Worm (Caenorhabditis elegans) whole organism, L4 larva: ENCODE results near the gene sra-2.
A peak's percentile ranks its signal among the peaks of the same experiment; 100 is the strongest.

Experiments
- F10B5.3 ChIP-seq: sonication (generic microtip); optimal IDR thresholded peaks from 2 replicates; lab custom pipeline; 2016; ENCODE audit warnings: mild to moderate bottlenecking, missing genetic modification characterization, missing compliant biosample characterization
- F44E2.7 ChIP-seq: fragments of 200-800 bp; sonication (Bioruptor generic); IDR thresholded peaks from 2 replicates; pipeline ENCODE4 v2.1.2; 2022; ENCODE audit warnings: missing genetic modification characterization, missing compliant biosample characterization
- Y75B8A.6 ChIP-seq: fragments of 200-800 bp; sonication (Bioruptor generic); IDR thresholded peaks from 2 replicates; pipeline ENCODE4 v1.3.6; 2022; ENCODE audit warnings: missing genetic modification reagents, missing genetic modification characterization, missing compliant biosample characterization
- aly-2 ChIP-seq: sonication (generic microtip); optimal IDR thresholded peaks from 2 replicates; lab custom pipeline; 2018; ENCODE audit warnings: missing biosample characterization, missing genetic modification characterization
- ceh-44 ChIP-seq: fragments of 200-800 bp; sonication (Bioruptor generic); IDR thresholded peaks from 2 replicates; pipeline ENCODE4 v1.3.6; 2022; ENCODE audit warnings: missing genetic modification reagents, missing genetic modification characterization, missing compliant biosample characterization
- cey-2 ChIP-seq: sonication (generic microtip); optimal IDR thresholded peaks from 3 replicates; lab custom pipeline; 2017; ENCODE audit warnings: missing genetic modification characterization, mild to moderate bottlenecking, missing compliant biosample characterization, antibody characterized with exemption, borderline replicate concordance; ENCODE audit not compliant: insufficient read depth
- daf-16 ChIP-seq, 3 experiments: sonication (generic microtip); optimal IDR thresholded peaks; 2 replicates each; lab custom pipeline; 2016 to 2017; ENCODE audit warnings: missing genetic modification characterization in 3 of 3, missing genetic modification reagents in 3 of 3, mild to moderate bottlenecking in 2 of 3, missing compliant biosample characterization in 2 of 3, missing biosample characterization in 1 of 3, moderate library complexity in 1 of 3
- duxl-1 ChIP-seq: sonication (generic microtip); optimal IDR thresholded peaks from 2 replicates; lab custom pipeline; 2016; ENCODE audit warnings: mild to moderate bottlenecking, missing genetic modification characterization, moderate library complexity, missing compliant biosample characterization; ENCODE audit not compliant: poor library complexity
- egl-43 ChIP-seq: fragments of 200-800 bp; sonication (Bioruptor generic); IDR thresholded peaks from 2 replicates; pipeline ENCODE4 v1.3.6; 2022; ENCODE audit warnings: missing genetic modification reagents, missing genetic modification characterization, missing compliant biosample characterization
- hlh-11 ChIP-seq: fragments of 200-800 bp; sonication (Bioruptor generic); optimal IDR thresholded peaks from 2 replicates; lab custom pipeline; 2018; ENCODE audit warnings: mild to moderate bottlenecking, missing genetic modification characterization, missing compliant biosample characterization
- hlh-30 ChIP-seq: sonication (generic microtip); optimal IDR thresholded peaks from 2 replicates; lab custom pipeline; 2017; ENCODE audit warnings: antibody characterized with exemption, mild to moderate bottlenecking, missing genetic modification characterization, missing compliant biosample characterization; ENCODE audit not compliant: insufficient read depth
- lin-15B ChIP-seq: fragments of 150-350 bp; sonication (generic microtip); optimal IDR thresholded peaks from 3 replicates; lab custom pipeline; 2014; ENCODE audit warnings: missing biosample characterization, missing genetic modification characterization
- lin-38 ChIP-seq: fragments of 200-800 bp; sonication (Bioruptor generic); IDR thresholded peaks from 2 replicates; pipeline ENCODE4 v1.3.6; 2022; ENCODE audit warnings: missing genetic modification reagents, missing genetic modification characterization, missing compliant biosample characterization
- lir-3 ChIP-seq: sonication (generic microtip); optimal IDR thresholded peaks from 2 replicates; lab custom pipeline; 2016; ENCODE audit warnings: mild to moderate bottlenecking, missing genetic modification characterization, missing compliant biosample characterization
- lsy-2 ChIP-seq, 2 experiments: fragments of 150-350 bp in 1 of 2; sonication (generic microtip) in 1 of 2; optimal IDR thresholded peaks; 2 replicates each; lab custom pipeline; 2014 to 2017; ENCODE audit warnings: missing biosample characterization in 2 of 2, missing genetic modification characterization in 2 of 2
- madf-5 ChIP-seq, 2 experiments: fragments of 200-800 bp; sonication (Bioruptor generic); IDR thresholded peaks; 2 replicates each; pipeline ENCODE4 v1.3.6; 2022; ENCODE audit warnings: missing compliant biosample characterization in 2 of 2, missing genetic modification characterization in 2 of 2
- mdl-1 ChIP-seq, 2 experiments: fragments of 150-350 bp in 1 of 2; sonication (generic microtip) in 1 of 2; optimal IDR thresholded peaks; 2 replicates each; lab custom pipeline; 2014 to 2017; ENCODE audit warnings: missing biosample characterization in 2 of 2, missing genetic modification characterization in 2 of 2
- mes-2 ChIP-seq: sonication (generic microtip); optimal IDR thresholded peaks from 2 replicates; lab custom pipeline; 2016; ENCODE audit warnings: missing genotype, mild to moderate bottlenecking, missing genetic modification characterization, missing compliant biosample characterization; ENCODE audit not compliant: poor library complexity, severe bottlenecking
- mxl-2 ChIP-seq: fragments of 200-800 bp; sonication (Bioruptor generic); conservative IDR thresholded peaks from 2 replicates; pipeline ENCODE4 v1.3.6; 2022; ENCODE audit warnings: missing genetic modification reagents, missing genetic modification characterization, missing compliant biosample characterization
- mxl-3 ChIP-seq: fragments of 200-800 bp; sonication (Bioruptor generic); optimal IDR thresholded peaks from 2 replicates; lab custom pipeline; 2018; ENCODE audit warnings: mild to moderate bottlenecking, missing genetic modification characterization, missing compliant biosample characterization
- nhr-25 ChIP-seq: sonication (generic microtip); optimal IDR thresholded peaks from 2 replicates; lab custom pipeline; 2017; ENCODE audit warnings: missing genetic modification characterization, mild to moderate bottlenecking, missing compliant biosample characterization, antibody characterized with exemption, moderate library complexity, borderline replicate concordance; ENCODE audit not compliant: insufficient read depth
- nhr-28 ChIP-seq: fragments of 150-350 bp; optimal IDR thresholded peaks from 2 replicates; lab custom pipeline; 2014; ENCODE audit warnings: missing biosample characterization, missing genetic modification characterization
- pha-4 ChIP-seq, 2 experiments: fragments of 150-350 bp in 1 of 2; fragments of 200-800 bp in 1 of 2; sonication (Bioruptor generic) in 1 of 2; IDR thresholded peaks in 1 of 2; optimal IDR thresholded peaks in 1 of 2; 2 replicates each; pipeline versions ENCODE4 v1.3.6 to Lab custom; 2014 to 2022; ENCODE audit warnings: missing genetic modification characterization in 2 of 2, missing genetic modification reagents in 2 of 2, missing biosample characterization in 1 of 2, missing compliant biosample characterization in 1 of 2
- php-3 ChIP-seq: fragments of 200-800 bp; sonication (Bioruptor generic); IDR thresholded peaks from 2 replicates; pipeline ENCODE4 v1.3.6; 2022; ENCODE audit warnings: missing genetic modification reagents, missing genetic modification characterization, missing compliant biosample characterization
- rbr-2 ChIP-seq: sonication (generic microtip); optimal IDR thresholded peaks from 2 replicates; lab custom pipeline; 2016; ENCODE audit warnings: missing genotype, missing genetic modification characterization, missing compliant biosample characterization
- saeg-2 ChIP-seq: fragments of 200-800 bp; sonication (Bioruptor generic); IDR thresholded peaks from 2 replicates; pipeline ENCODE4 v1.3.6; 2022; ENCODE audit warnings: missing genetic modification reagents, missing genetic modification characterization, missing compliant biosample characterization
- unc-130 ChIP-seq: sonication (generic microtip); optimal IDR thresholded peaks from 2 replicates; lab custom pipeline; 2016; ENCODE audit warnings: missing genetic modification reagents, missing genetic modification characterization, missing compliant biosample characterization
- unc-62 ChIP-seq, 3 experiments: fragments of 150-350 bp in 1 of 3; sonication (generic microtip); optimal IDR thresholded peaks in 2 of 3; peaks in 1 of 3; 1 replicate in 1 of 3; 2 replicates in 2 of 3; lab custom pipeline; 2014 to 2017; ENCODE audit warnings: missing biosample characterization in 3 of 3, missing genetic modification characterization in 3 of 3, missing genetic modification reagents in 3 of 3, missing genotype in 1 of 3
- zip-11 ChIP-seq: fragments of 200-800 bp; sonication (Bioruptor generic); IDR thresholded peaks from 2 replicates; pipeline ENCODE4 v1.3.6; 2022; ENCODE audit warnings: missing genetic modification characterization, missing compliant biosample characterization
- ztf-7 ChIP-seq: fragments of 150-350 bp; optimal IDR thresholded peaks from 2 replicates; lab custom pipeline; 2014; ENCODE audit warnings: missing biosample characterization, missing genetic modification characterization

sra-2 gene

DNA sequence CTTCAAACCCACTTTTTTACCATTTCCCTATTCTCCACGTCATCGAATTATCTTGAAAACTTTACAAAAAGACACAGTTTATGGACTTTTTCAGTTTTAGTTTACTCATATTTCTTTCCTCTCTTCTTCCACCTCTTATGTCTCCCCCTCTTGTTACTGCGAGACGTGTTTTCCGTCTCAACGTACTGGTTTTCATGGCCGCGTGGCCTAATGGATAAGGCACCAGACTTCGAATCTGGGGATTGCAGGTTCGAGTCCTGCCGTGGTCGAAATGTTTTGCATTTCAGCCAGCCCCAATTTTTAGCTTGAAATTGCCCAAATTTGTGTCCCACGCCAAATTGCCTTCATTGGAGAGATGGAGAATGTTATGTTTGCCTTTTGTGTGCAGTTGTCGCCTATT lies 37.5 kb downstream of the sra-2 start (continued):
- peak; percentile 91 to 93 for TF ChIP-seq madf-5 (GFP tag; IDR thresholded peaks at IDR 0.05; lab: Robert Waterston, UW)
- no peak for TF ChIP-seq F10B5.3 (tag; lab: Kevin White, UChicago)
- peak; percentile 69; the same call in 1 of the 2 replicates for TF ChIP-seq php-3 (GFP tag; lab: Robert Waterston, UW)
- peak; percentile 88; the same call in 1 of the 2 replicates for TF ChIP-seq pha-4 (GFP tag; IDR thresholded peaks at IDR 0.05; lab: Robert Waterston, UW)
- no peak for TF ChIP-seq pha-4 (tag; optimal IDR thresholded peaks at IDR 0.05; lab: Kevin White, UChicago)
- peak in 1 of 2 experiments; percentile 29 for TF ChIP-seq lsy-2 (tag; optimal IDR thresholded peaks at IDR 0.05; lab: Kevin White, UChicago)
- no peak for TF ChIP-seq lir-3
- TF ChIP-seq ceh-44 (GFP tag; lab: Robert Waterston, UW), result 0 out of 2 replicates have a peak, but pooled peaks have one; percentile 46
- TF ChIP-seq daf-16 (GFP tag; optimal IDR thresholded peaks at IDR 0.05; lab: Kevin White, UChicago), result peak in 1 of 2 experiments; percentile 79
- TF ChIP-seq daf-16 (tag; optimal IDR thresholded peaks at IDR 0.05; lab: Kevin White, UChicago), result peak; percentile 45
- no peak for TF ChIP-seq cey-2 (tag; lab: Kevin White, UChicago)
- TF ChIP-seq lin-38 (GFP tag; lab: Robert Waterston, UW), result peak; percentile 74
- TF ChIP-seq zip-11 (GFP tag; lab: Robert Waterston, UW), result 0 out of 2 replicates have a peak, but pooled peaks have one; percentile 42
- peak; percentile 72; the same call in 1 of the 2 replicates for TF ChIP-seq Y75B8A.6 (GFP tag; lab: Robert Waterston, UW)
- peak; percentile 29 for TF ChIP-seq ztf-7
- TF ChIP-seq mes-2 (tag; lab: Kevin White, UChicago), result peak; percentile 73
- TF ChIP-seq hlh-11 (tag; lab: Kevin White, UChicago), result peak; percentile 72

DNA sequence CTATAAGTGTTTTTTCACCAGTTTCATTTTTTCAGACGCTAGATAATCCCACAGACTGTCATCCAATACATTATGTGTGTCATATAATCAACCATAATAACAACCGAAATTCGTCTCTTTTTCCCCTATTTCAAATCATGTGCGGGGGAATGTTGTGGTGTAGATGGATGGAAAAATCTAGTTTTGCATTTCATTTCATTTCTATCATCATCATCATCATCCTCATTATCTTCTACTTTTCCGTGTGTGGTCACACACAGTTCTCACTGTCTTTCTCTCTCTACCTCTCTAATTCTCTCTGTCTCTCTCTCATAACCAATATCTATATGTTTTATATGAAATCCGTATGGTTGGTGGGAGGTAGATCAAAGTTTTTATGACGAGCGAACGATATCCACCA lies 44.8 kb downstream of the sra-2 start:
- peak; percentile 41 for TF ChIP-seq nhr-28 (tag; lab: Kevin White, UChicago)
- TF ChIP-seq mdl-1 (tag; optimal IDR thresholded peaks at IDR 0.05; lab: Kevin White, UChicago), result peak in 1 of 2 experiments; percentile 8
- no peak for TF ChIP-seq nhr-25 (tag; lab: Kevin White, UChicago)
- peak in 1 of 2 experiments; percentile 90 for TF ChIP-seq unc-62 (GFP tag; optimal IDR thresholded peaks at IDR 0.05 in 1 of 2; lab: Kevin White, UChicago)
- no peak for TF ChIP-seq unc-62 (tag; optimal IDR thresholded peaks at IDR 0.05; lab: Kevin White, UChicago)
- TF ChIP-seq mxl-3 (GFP tag; lab: Kevin White, UChicago), result peak; percentile 42
- TF ChIP-seq ceh-44 (GFP tag; lab: Robert Waterston, UW), result no peak
- TF ChIP-seq hlh-30 (tag; lab: Kevin White, UChicago), result peak; percentile 59

DNA sequence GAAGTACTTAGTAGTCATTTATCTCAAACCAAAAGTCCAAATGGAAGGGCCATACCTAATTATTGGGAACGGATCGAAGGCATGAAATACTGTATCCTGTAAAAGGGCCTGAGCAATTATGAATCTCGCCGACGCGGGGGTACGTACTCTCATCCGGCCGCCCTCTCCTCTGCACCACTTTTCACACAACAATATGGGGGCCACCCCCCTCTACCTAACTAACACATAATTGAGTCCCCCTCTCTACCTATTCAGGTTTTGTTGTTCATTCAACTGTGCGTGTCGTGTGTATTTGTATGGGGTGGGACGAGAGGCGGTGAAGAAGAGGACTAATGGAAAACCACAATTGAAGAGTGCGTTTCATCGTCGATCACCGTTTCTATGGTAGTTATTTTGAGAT lies 45.8 kb downstream of the sra-2 start:
- TF ChIP-seq ztf-7, result no peak
- TF ChIP-seq mes-2 (tag; lab: Kevin White, UChicago), result peak; percentile 15
- peak in 1 of 2 experiments; percentile 60 for TF ChIP-seq unc-62 (GFP tag; optimal IDR thresholded peaks at IDR 0.05 in 1 of 2; lab: Kevin White, UChicago)
- no peak for TF ChIP-seq unc-62 (tag; optimal IDR thresholded peaks at IDR 0.05; lab: Kevin White, UChicago)
- 0 out of 2 replicates have a peak, but pooled peaks have one; percentile 43 for TF ChIP-seq F44E2.7 (GFP tag; lab: Robert Waterston, UW)
- 0 out of 2 replicates have a peak, but pooled peaks have one; percentile 58 for TF ChIP-seq egl-43 (GFP tag; lab: Robert Waterston, UW)
- peak; percentile 1 for TF ChIP-seq rbr-2 (tag; lab: Kevin White, UChicago)

DNA sequence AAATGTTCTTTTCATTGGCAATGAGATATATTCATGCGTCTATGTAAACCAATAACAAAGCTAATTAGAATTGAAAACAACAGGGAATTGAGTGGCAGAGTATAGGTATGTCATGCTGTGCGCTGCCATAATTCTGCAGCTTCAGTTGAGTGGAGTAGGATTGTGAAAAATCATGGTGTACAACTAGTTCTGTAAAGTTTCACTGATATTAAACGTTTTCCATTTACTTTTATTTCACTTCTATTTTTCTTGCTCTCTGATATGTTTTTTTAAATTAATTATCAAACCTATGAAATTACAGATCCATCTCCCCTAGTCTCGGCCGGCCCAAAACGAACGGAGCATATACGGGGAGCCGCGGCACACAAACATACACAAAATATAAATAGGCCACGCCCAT lies 47.1 kb downstream of the sra-2 start, which contains the start of gene exc-7:
Gene exc-7, plus strand, starts transcription at position 301 of the 400 bp plus-strand sequence.
- TF ChIP-seq aly-2 (no peak), saeg-2 (GFP tag; lab: Robert Waterston, UW) (no peak), daf-16 (GFP tag; optimal IDR thresholded peaks at IDR 0.05; lab: Kevin White, UChicago) (no peak), daf-16 (tag; optimal IDR thresholded peaks at IDR 0.05; lab: Kevin White, UChicago) (no peak), duxl-1 (tag; lab: Kevin White, UChicago) (no peak), mxl-2 (GFP tag; lab: Robert Waterston, UW) (no peak), unc-62 (GFP tag; optimal IDR thresholded peaks at IDR 0.05 in 1 of 2; lab: Kevin White, UChicago) (peak in 1 of 2 experiments; percentile 83), unc-62 (tag; optimal IDR thresholded peaks at IDR 0.05; lab: Kevin White, UChicago) (no peak), unc-130 (GFP tag; lab: Kevin White, UChicago) (no peak), lin-15B (tag; lab: Kevin White, UChicago) (no peak)
